Fruit fly (Drosophila melanogaster): ENCODE results near the gene CG43774.

- TF ChIP-seq psq (optimal IDR thresholded peaks at IDR 0.05) (no peak), h (optimal IDR thresholded peaks at IDR 0.05) (no peak)
Measured at dm6 chr2L:4007390-4007789, 1.1 kb upstream of the CG43774 start, which contains the start of gene CG43773.

All from Kc167 (cell line).